Fruit fly (Drosophila melanogaster): ENCODE data around the gene CG18787.

The CG18787 gene

DNA sequence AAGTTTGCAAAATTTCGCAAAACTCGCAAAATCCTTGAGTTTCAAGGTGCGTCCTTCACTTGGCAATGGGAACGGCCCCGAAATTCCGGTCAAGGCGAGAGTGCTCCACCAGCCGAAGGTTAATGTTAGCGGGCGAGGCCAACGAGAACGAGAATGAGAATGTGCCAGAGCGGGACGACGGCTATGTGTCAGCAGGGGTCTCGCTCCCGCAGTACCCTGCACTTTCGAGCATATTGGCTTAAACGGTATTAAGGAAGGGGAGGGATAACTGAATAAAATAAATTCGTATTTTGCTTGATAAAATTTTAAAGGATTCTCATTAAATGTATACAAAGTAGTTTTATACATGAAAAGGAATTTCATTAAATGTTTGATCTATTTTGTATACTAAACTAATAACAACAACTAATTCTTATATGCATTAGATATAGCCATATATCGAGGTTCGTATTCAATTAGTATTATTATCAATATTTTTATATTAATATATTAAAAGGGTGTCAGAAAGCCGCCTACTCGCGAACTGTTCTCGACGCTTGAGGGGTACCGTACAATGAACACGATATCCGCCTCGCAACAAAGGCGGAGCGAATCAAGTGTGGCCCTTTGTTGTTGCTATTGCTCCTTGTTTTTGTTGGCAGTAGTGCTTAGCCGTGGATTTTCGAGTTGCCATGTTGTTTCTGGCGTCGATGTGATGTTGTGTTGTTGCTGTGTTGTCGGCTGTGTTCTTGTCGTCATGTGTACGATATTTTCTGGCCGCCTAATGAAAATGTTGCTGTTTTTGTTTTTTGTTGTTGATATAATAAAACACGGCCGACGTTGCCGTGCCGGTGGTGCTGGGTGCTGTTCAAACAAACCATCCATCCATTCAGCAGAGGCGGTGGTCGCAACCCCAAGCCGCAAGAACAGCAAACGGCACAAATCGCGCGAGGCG is 7.5 kb upstream of the CG18787 start (continued):
- TF ChIP-seq CG32767 (GFP tag; IDR thresholded peaks at IDR 0.05) (no peak), CG2712 (tag; optimal IDR thresholded peaks at IDR 0.05) (peak; percentile 98), CG3847 (GFP tag; IDR thresholded peaks at IDR 0.05) (no peak), CG11695 (GFP tag; IDR thresholded peaks at IDR 0.05) (no peak), CG4730 (GFP tag; IDR thresholded peaks at IDR 0.05) (no peak), Ssrp (tag; optimal IDR thresholded peaks at IDR 0.05) (peak; percentile 96), ato (GFP tag; IDR thresholded peaks at IDR 0.05; ENCODE audit: partially characterized antibody) (no peak), Blimp-1 (GFP tag; optimal IDR thresholded peaks at IDR 0.05) (peak; percentile 91), oc (tag; optimal IDR thresholded peaks at IDR 0.05) (peak; percentile 69), CG6854 (GFP tag; optimal IDR thresholded peaks at IDR 0.05) (peak; percentile 91), pum (GFP tag; optimal IDR thresholded peaks at IDR 0.05) (peak; percentile 62), CG31224 (GFP tag; IDR thresholded peaks at IDR 0.05) (no peak), CG2116 (GFP tag; optimal IDR thresholded peaks at IDR 0.05) (peak; percentile 72), Taf1 (GFP tag; IDR thresholded peaks at IDR 0.05) (no peak), CG15011 (GFP tag; optimal IDR thresholded peaks at IDR 0.05) (peak; percentile 90), vvl (GFP tag; IDR thresholded peaks at IDR 0.05) (no peak), CG14014 (GFP tag; IDR thresholded peaks at IDR 0.05) (no peak), CG6813 (GFP tag; optimal IDR thresholded peaks at IDR 0.05) (peak; percentile 92), slou (GFP tag; optimal IDR thresholded peaks at IDR 0.05) (peak; percentile 89), Hr3 (GFP tag; optimal IDR thresholded peaks at IDR 0.05) (peak; percentile 97), CG7556 (GFP tag; optimal IDR thresholded peaks at IDR 0.05) (peak; percentile 99), sc (optimal IDR thresholded peaks at IDR 0.05) (no peak), sc (GFP tag; optimal IDR thresholded peaks at IDR 0.05) (peak; percentile 92), CG6272 (GFP tag; IDR thresholded peaks at IDR 0.05) (peak; percentile 74), gcm2 (GFP tag; optimal IDR thresholded peaks at IDR 0.05) (peak; percentile 36), Drgx (GFP tag; IDR thresholded peaks at IDR 0.05) (no peak), CG14441 (GFP tag; IDR thresholded peaks at IDR 0.05) (no peak), CG9932 (GFP tag; IDR thresholded peaks at IDR 0.05) (no peak), CG9727 (GFP tag; optimal IDR thresholded peaks at IDR 0.05) (peak; percentile 100), CG2202 (tag; optimal IDR thresholded peaks at IDR 0.05) (peak; percentile 87), jigr1 (GFP tag; IDR thresholded peaks at IDR 0.05) (no peak), chif (GFP tag; optimal IDR thresholded peaks at IDR 0.05) (peak; percentile 65 to 75), fd96Cb (tag; optimal IDR thresholded peaks at IDR 0.05) (peak; percentile 96), abd-A (tag; optimal IDR thresholded peaks at IDR 0.05) (no peak), chn (GFP tag; optimal IDR thresholded peaks at IDR 0.05) (peak; percentile 72), CG2199 (GFP tag; IDR thresholded peaks at IDR 0.05) (no peak), CG17361 (GFP tag; IDR thresholded peaks at IDR 0.05) (no peak), Nf-YC (tag; optimal IDR thresholded peaks at IDR 0.05) (peak; percentile 87), bab2 (GFP tag; optimal IDR thresholded peaks at IDR 0.05) (peak; percentile 53), Antp (GFP tag; optimal IDR thresholded peaks at IDR 0.05) (peak; percentile 65), en (GFP tag; optimal IDR thresholded peaks at IDR 0.05) (peak; percentile 51), CG34422 (GFP tag; IDR thresholded peaks at IDR 0.05) (no peak), Nf-YB (GFP tag; optimal IDR thresholded peaks at IDR 0.05) (peak; percentile 88), CG13424 (tag; optimal IDR thresholded peaks at IDR 0.05) (peak; percentile 98), CG10565 (GFP tag; optimal IDR thresholded peaks at IDR 0.05) (peak; percentile 58), sd (tag; optimal IDR thresholded peaks at IDR 0.05) (peak; percentile 56), Awh (GFP tag; IDR thresholded peaks at IDR 0.05) (no peak), CG1233 (GFP tag; optimal IDR thresholded peaks at IDR 0.05) (peak; percentile 95), CG6175 (GFP tag; IDR thresholded peaks at IDR 0.05) (no peak), CG3995 (GFP tag; optimal IDR thresholded peaks at IDR 0.05) (peak; percentile 45)

Data from whole organism, embryonic.